Fruit fly (Drosophila melanogaster) whole organism, embryonic: Measurements from ENCODE around the gene Prosalpha3T.

Source experiments
- Atf-2 ChIP-seq: fragments of 200-800 bp; sonication (Bioruptor generic); optimal IDR thresholded peaks from 2 replicates; lab custom pipeline; 2016; ENCODE audit warnings: missing biosample characterization, missing genetic modification characterization
- Atf6 ChIP-seq: fragments of 200-800 bp; sonication (Bioruptor generic); IDR thresholded peaks from 2 replicates; pipeline ENCODE4 v1.3.6; 2022; ENCODE audit warnings: missing biosample characterization, missing genetic modification characterization
- CG11696 ChIP-seq: fragments of 200-800 bp; sonication (Bioruptor generic); IDR thresholded peaks from 2 replicates; pipeline ENCODE4 v1.3.6; 2022; ENCODE audit warnings: missing biosample characterization, missing genetic modification characterization
- CG13123 ChIP-seq: fragments of 200-800 bp; sonication (Bioruptor generic); optimal IDR thresholded peaks from 2 replicates; lab custom pipeline; 2016; ENCODE audit warnings: missing biosample characterization, missing genetic modification characterization
- CG13296 ChIP-seq: fragments of 200-800 bp; sonication (Bioruptor generic); optimal IDR thresholded peaks from 3 replicates; lab custom pipeline; 2018; ENCODE audit warnings: missing biosample characterization, mild to moderate bottlenecking, missing genetic modification characterization
- CG14014 ChIP-seq: fragments of 200-800 bp; sonication (Bioruptor generic); IDR thresholded peaks from 2 replicates; pipeline ENCODE4 v1.3.6; 2022; ENCODE audit warnings: missing biosample characterization, missing genetic modification characterization
- CG14050 ChIP-seq: fragments of 200-800 bp; sonication (Bioruptor generic); IDR thresholded peaks from 3 replicates; pipeline ENCODE4 v1.3.6; 2022; ENCODE audit warnings: missing biosample characterization, missing genetic modification characterization
- CG16815 ChIP-seq: fragments of 200-800 bp; sonication (Bioruptor generic); optimal IDR thresholded peaks from 3 replicates; lab custom pipeline; 2017; ENCODE audit warnings: missing biosample characterization, mild to moderate bottlenecking, missing genetic modification characterization
- CG18764 ChIP-seq: fragments of 200-800 bp; sonication (Bioruptor generic); optimal IDR thresholded peaks from 3 replicates; lab custom pipeline; 2016; ENCODE audit warnings: missing biosample characterization, missing genetic modification characterization
- CG31365 ChIP-seq: fragments of 200-800 bp; sonication (Bioruptor generic); optimal IDR thresholded peaks from 2 replicates; lab custom pipeline; 2018; ENCODE audit warnings: missing biosample characterization, mild to moderate bottlenecking, missing genetic modification characterization
- CG33557 ChIP-seq: fragments of 200-800 bp; sonication (Bioruptor generic); optimal IDR thresholded peaks from 2 replicates; lab custom pipeline; 2019; ENCODE audit warnings: missing biosample characterization, mild to moderate bottlenecking, missing genetic modification characterization, moderate library complexity
- CG3838 ChIP-seq: fragments of 200-800 bp; sonication (Bioruptor generic); optimal IDR thresholded peaks from 3 replicates; lab custom pipeline; 2016; ENCODE audit warnings: missing biosample characterization, missing genetic modification characterization
- CG4328 ChIP-seq: fragments of 200-800 bp; sonication (Bioruptor generic); optimal IDR thresholded peaks from 3 replicates; lab custom pipeline; 2017; ENCODE audit warnings: missing biosample characterization, missing genetic modification reagents, missing genetic modification characterization
- CG43689 ChIP-seq: fragments of 200-800 bp; sonication (Bioruptor generic); IDR thresholded peaks from 2 replicates; pipeline ENCODE4 v1.3.6; 2022; ENCODE audit warnings: missing biosample characterization, missing genetic modification characterization
- CG6813 ChIP-seq: fragments of 200-800 bp; sonication (Bioruptor generic); optimal IDR thresholded peaks from 2 replicates; lab custom pipeline; 2017; ENCODE audit warnings: missing biosample characterization, missing genetic modification characterization, mild to moderate bottlenecking, moderate library complexity, missing genetic modification reagents
- CG7745 ChIP-seq: fragments of 200-800 bp; sonication (Bioruptor generic); optimal IDR thresholded peaks from 2 replicates; lab custom pipeline; 2018; ENCODE audit warnings: missing biosample characterization, mild to moderate bottlenecking, missing genetic modification characterization, moderate library complexity
- CG8281 ChIP-seq: fragments of 200-800 bp; sonication (Bioruptor generic); optimal IDR thresholded peaks from 2 replicates; lab custom pipeline; 2018; ENCODE audit warnings: missing biosample characterization, mild to moderate bottlenecking, missing genetic modification characterization, moderate library complexity
- CG9437 ChIP-seq: fragments of 200-800 bp; sonication (Bioruptor generic); optimal IDR thresholded peaks from 2 replicates; lab custom pipeline; 2018; ENCODE audit warnings: missing biosample characterization, mild to moderate bottlenecking, missing genetic modification characterization
- CG9727 ChIP-seq: fragments of 200-800 bp; sonication (Bioruptor generic); optimal IDR thresholded peaks from 3 replicates; lab custom pipeline; 2017; ENCODE audit warnings: missing biosample characterization, mild to moderate bottlenecking, missing genetic modification characterization
- CHES-1-like ChIP-seq: fragments of 200-800 bp; sonication (Bioruptor generic); optimal IDR thresholded peaks from 2 replicates; lab custom pipeline; 2016; ENCODE audit warnings: missing biosample characterization, missing genetic modification characterization
- Dbx ChIP-seq: fragments of 200-800 bp; sonication (Bioruptor generic); IDR thresholded peaks from 3 replicates; pipeline ENCODE4 v1.3.6; 2022; ENCODE audit warnings: missing biosample characterization, missing genetic modification characterization
- Elba2 ChIP-seq: fragments of 200-800 bp; sonication (Bioruptor generic); optimal IDR thresholded peaks from 3 replicates; lab custom pipeline; 2016; ENCODE audit warnings: missing biosample characterization, missing genetic modification characterization
- HHEX ChIP-seq: fragments of 200-800 bp; sonication (Bioruptor generic); optimal IDR thresholded peaks from 3 replicates; lab custom pipeline; 2017; ENCODE audit warnings: missing biosample characterization, mild to moderate bottlenecking, missing genetic modification characterization, missing genetic modification reagents
- HmgD ChIP-seq: fragments of 200-800 bp; sonication (Bioruptor generic); optimal IDR thresholded peaks from 3 replicates; lab custom pipeline; 2016; ENCODE audit warnings: missing biosample characterization, missing genetic modification characterization
- Hr39 ChIP-seq: fragments of >200 bp; optimal IDR thresholded peaks from 2 replicates; lab custom pipeline; 2017
- Hr51 ChIP-seq, 2 experiments: fragments of 200-800 bp; sonication (Bioruptor generic); optimal IDR thresholded peaks; 2 replicates in 1 of 2; 3 replicates in 1 of 2; lab custom pipeline; 2016 to 2018; ENCODE audit warnings: missing biosample characterization in 2 of 2, missing genetic modification characterization in 2 of 2, mild to moderate bottlenecking in 1 of 2, moderate library complexity in 1 of 2
- Neu2 ChIP-seq: fragments of 200-800 bp; sonication (Bioruptor generic); optimal IDR thresholded peaks from 3 replicates; lab custom pipeline; 2016; ENCODE audit warnings: missing biosample characterization, missing genetic modification characterization, borderline replicate concordance
- Nf-YA ChIP-seq: fragments of 200-800 bp; sonication (Bioruptor generic); IDR thresholded peaks from 2 replicates; pipeline ENCODE4 v1.3.6; 2022; ENCODE audit warnings: missing biosample characterization, missing genetic modification characterization
- Rfx ChIP-seq: fragments of 200-800 bp; sonication (Bioruptor generic); IDR thresholded peaks from 2 replicates; pipeline ENCODE4 v1.3.6; 2022; ENCODE audit warnings: missing biosample characterization, missing genetic modification characterization
- Sox100B ChIP-seq: fragments of 200-800 bp; sonication (Bioruptor generic); optimal IDR thresholded peaks from 3 replicates; lab custom pipeline; 2018; ENCODE audit warnings: missing biosample characterization, mild to moderate bottlenecking, missing genetic modification characterization
- Xrp1 ChIP-seq: fragments of 200-800 bp; sonication (Bioruptor generic); IDR thresholded peaks from 2 replicates; pipeline ENCODE4 v1.3.6; 2022; ENCODE audit warnings: missing biosample characterization, missing genetic modification characterization
- az2 ChIP-seq: fragments of 200-800 bp; sonication (Bioruptor generic); optimal IDR thresholded peaks from 3 replicates; lab custom pipeline; 2016; ENCODE audit warnings: missing biosample characterization, missing genetic modification characterization
- br ChIP-seq: fragments of >200 bp; optimal IDR thresholded peaks from 2 replicates; lab custom pipeline; 2017
- cad ChIP-seq: fragments of >200 bp; optimal IDR thresholded peaks from 2 replicates; lab custom pipeline; 2017; ENCODE audit warnings: missing biosample characterization, missing genetic modification characterization
- corto ChIP-seq: fragments of 200-800 bp; sonication (Bioruptor generic); optimal IDR thresholded peaks from 2 replicates; lab custom pipeline; 2016; ENCODE audit warnings: missing biosample characterization, mild to moderate bottlenecking, missing genetic modification characterization, moderate library complexity
- disco-r ChIP-seq: fragments of 200-800 bp; sonication (Bioruptor generic); optimal IDR thresholded peaks from 2 replicates; lab custom pipeline; 2016; ENCODE audit warnings: missing biosample characterization, missing genetic modification characterization
- ems ChIP-seq: fragments of 200-800 bp; sonication (Bioruptor generic); optimal IDR thresholded peaks from 3 replicates; lab custom pipeline; 2016; ENCODE audit warnings: missing biosample characterization, missing genetic modification characterization
- esg ChIP-seq: fragments of 200-800 bp; sonication (Bioruptor generic); conservative IDR thresholded peaks from 2 replicates; pipeline ENCODE4 v1.3.6; 2022; ENCODE audit warnings: missing biosample characterization, missing genetic modification characterization
- fd96Cb ChIP-seq: fragments of 200-800 bp; sonication (Bioruptor generic); optimal IDR thresholded peaks from 2 replicates; lab custom pipeline; 2018; ENCODE audit warnings: missing biosample characterization, mild to moderate bottlenecking, missing genetic modification characterization, moderate library complexity
- gcm ChIP-seq: fragments of 200-800 bp; sonication (Bioruptor generic); optimal IDR thresholded peaks from 2 replicates; lab custom pipeline; 2019; ENCODE audit warnings: missing biosample characterization, mild to moderate bottlenecking, missing genetic modification characterization, moderate library complexity
- gsb-n ChIP-seq: fragments of 200-800 bp; sonication (Bioruptor generic); optimal IDR thresholded peaks from 3 replicates; lab custom pipeline; 2018; ENCODE audit warnings: missing biosample characterization, mild to moderate bottlenecking, missing genetic modification characterization
- hkb ChIP-seq, 2 experiments: fragments of 200-800 bp in 1 of 2; fragments of >200 bp in 1 of 2; sonication (Bioruptor generic) in 1 of 2; IDR thresholded peaks in 1 of 2; optimal IDR thresholded peaks in 1 of 2; 2 replicates each; pipeline versions ENCODE4 v1.3.6 to Lab custom; 2017 to 2022; ENCODE audit warnings: missing biosample characterization in 1 of 2, missing genetic modification characterization in 1 of 2
- jing ChIP-seq: fragments of 200-800 bp; sonication (Bioruptor generic); optimal IDR thresholded peaks from 2 replicates; lab custom pipeline; 2018; ENCODE audit warnings: missing biosample characterization, mild to moderate bottlenecking, missing genetic modification characterization
- lilli ChIP-seq: fragments of 200-800 bp; sonication (Bioruptor generic); optimal IDR thresholded peaks from 3 replicates; lab custom pipeline; 2016; ENCODE audit warnings: missing biosample characterization, missing genetic modification characterization
- org-1 ChIP-seq: fragments of 200-800 bp; sonication (Bioruptor generic); optimal IDR thresholded peaks from 2 replicates; lab custom pipeline; 2017; ENCODE audit warnings: missing biosample characterization, missing genetic modification characterization
- pfk ChIP-seq: fragments of 200-800 bp; sonication (Bioruptor generic); optimal IDR thresholded peaks from 2 replicates; lab custom pipeline; 2018; ENCODE audit warnings: missing biosample characterization, mild to moderate bottlenecking, missing genetic modification characterization, moderate library complexity
- prd ChIP-seq, 3 experiments: fragments of >200 bp in 2 of 3; fragments of 200-800 bp in 1 of 3; sonication (Bioruptor generic) in 1 of 3; optimal IDR thresholded peaks in 2 of 3; IDR thresholded peaks in 1 of 3; 2 replicates in 2 of 3; 3 replicates in 1 of 3; pipeline versions ENCODE4 v1.3.6 to Lab custom; 2017 to 2022; ENCODE audit warnings: missing biosample characterization in 1 of 3, missing genetic modification characterization in 1 of 3
- rib ChIP-seq: fragments of 200-800 bp; sonication (Bioruptor generic); IDR thresholded peaks from 2 replicates; pipeline ENCODE4 v1.3.6; 2022; ENCODE audit warnings: missing biosample characterization, missing genetic modification characterization
- seq ChIP-seq: fragments of 200-800 bp; sonication (Bioruptor generic); IDR thresholded peaks from 2 replicates; pipeline ENCODE4 v1.3.6; 2022; ENCODE audit warnings: missing biosample characterization, missing genetic modification characterization
- wek ChIP-seq: fragments of 200-800 bp; sonication (Bioruptor generic); optimal IDR thresholded peaks from 3 replicates; lab custom pipeline; 2018; ENCODE audit warnings: missing biosample characterization, mild to moderate bottlenecking, missing genetic modification characterization, moderate library complexity
- zfh2 ChIP-seq: fragments of 200-800 bp; sonication (Bioruptor generic); optimal IDR thresholded peaks from 2 replicates; lab custom pipeline; 2016; ENCODE audit warnings: missing biosample characterization, missing genetic modification characterization

Prosalpha3T gene

dm6 chr3R:31168968-31169367 is 45.8 kb upstream of the Prosalpha3T start, which contains the start of gene stops (continued):
- TF ChIP-seq CG14050 (GFP tag; lab: Robert Waterston, UW) = 0 out of 3 replicates have a peak, but pooled peaks have one; percentile 19
- no peak for TF ChIP-seq CG3838 (GFP tag; lab: Kevin White, UChicago)
- peak; percentile 16 for TF ChIP-seq CG13123 (GFP tag; lab: Kevin White, UChicago)
- peak; percentile 41 for TF ChIP-seq CG9727
- TF ChIP-seq lilli (GFP tag; lab: Kevin White, UChicago) = no peak
- peak; percentile 27 for TF ChIP-seq gsb-n
- TF ChIP-seq zfh2 = no peak
- TF ChIP-seq CG6813 (GFP tag; lab: Kevin White, UChicago) = no peak
- TF ChIP-seq Elba2 (GFP tag; lab: Kevin White, UChicago) = no peak
- TF ChIP-seq fd96Cb (tag; lab: Kevin White, UChicago) = peak; percentile 41
- peak; percentile 46 for TF ChIP-seq CG18764
- no peak for TF ChIP-seq CG33557 (GFP tag; lab: Kevin White, UChicago)
- no peak for TF ChIP-seq HmgD
- TF ChIP-seq az2 (GFP tag; lab: Kevin White, UChicago) = no peak
- peak; percentile 42 for TF ChIP-seq Sox100B (GFP tag; lab: Kevin White, UChicago)
- peak; percentile 58 for TF ChIP-seq CG31365 (tag; lab: Kevin White, UChicago)
- peak; percentile 44 for TF ChIP-seq Xrp1 (GFP tag; lab: Robert Waterston, UW)
- TF ChIP-seq CG8281 (tag; lab: Kevin White, UChicago) = no peak
- no peak for TF ChIP-seq ems (GFP tag; lab: Kevin White, UChicago)
- peak; percentile 62 for TF ChIP-seq pfk
- TF ChIP-seq Hr51 (GFP tag; optimal IDR thresholded peaks at IDR 0.05; lab: Kevin White, UChicago) = peak in 1 of 2 experiments; percentile 17
- no peak for TF ChIP-seq CG7745
- peak; percentile 72 for TF ChIP-seq wek (GFP tag; lab: Kevin White, UChicago)
- no peak for TF ChIP-seq cad (GFP tag; lab: Kevin White, UChicago)
- no peak for TF ChIP-seq Dbx (GFP tag; lab: Robert Waterston, UW)
- TF ChIP-seq HHEX (GFP tag; lab: Kevin White, UChicago) = peak; percentile 76
- no peak for TF ChIP-seq org-1 (GFP tag; lab: Kevin White, UChicago)
- no peak for TF ChIP-seq CG13296 (GFP tag; lab: Kevin White, UChicago)
- TF ChIP-seq jing (GFP tag; lab: Kevin White, UChicago) = no peak
- TF ChIP-seq CG11696 (GFP tag; lab: Robert Waterston, UW) = no peak
- TF ChIP-seq Rfx = 0 out of 2 replicates have a peak, but pooled peaks have one; percentile 25
- TF ChIP-seq hkb (optimal IDR thresholded peaks at IDR 0.05; lab: Kevin White, UChicago) = no peak
- TF ChIP-seq hkb (GFP tag; IDR thresholded peaks at IDR 0.05; lab: Robert Waterston, UW) = no peak
- no peak for TF ChIP-seq disco-r
- no peak for TF ChIP-seq CG4328 (GFP tag; lab: Kevin White, UChicago)
- TF ChIP-seq rib (GFP tag; lab: Robert Waterston, UW) = no peak
- TF ChIP-seq CG16815 = no peak
- no peak for TF ChIP-seq br
- no peak for TF ChIP-seq Atf6 (GFP tag; lab: Robert Waterston, UW)
- peak; percentile 52; the same call in 1 of the 2 replicates for TF ChIP-seq CG14014 (GFP tag; lab: Robert Waterston, UW)
- no peak for TF ChIP-seq CG43689
- no peak for TF ChIP-seq esg
- no peak for TF ChIP-seq CG9437
- TF ChIP-seq Nf-YA = no peak
- TF ChIP-seq CHES-1-like (GFP tag; lab: Kevin White, UChicago) = no peak
- TF ChIP-seq gcm = no peak
- TF ChIP-seq prd (optimal IDR thresholded peaks at IDR 0.05; lab: Kevin White, UChicago) = no peak
- no peak for TF ChIP-seq prd (GFP tag; IDR thresholded peaks at IDR 0.05; lab: Robert Waterston, UW)
- no peak for TF ChIP-seq Neu2 (GFP tag; lab: Kevin White, UChicago)
- TF ChIP-seq Hr39 (lab: Kevin White, UChicago) = no peak
- no peak for TF ChIP-seq corto
- TF ChIP-seq Atf-2 (GFP tag; lab: Kevin White, UChicago) = no peak
- TF ChIP-seq seq (GFP tag; lab: Robert Waterston, UW) = peak; percentile 20; the same call in 1 of the 2 replicates
